Fruit fly (Drosophila melanogaster) whole organism, prepupa: ENCODE results near the gene Vps2.

Experiments used
- CG11294 ChIP-seq: fragments of 200-800 bp; sonication (Bioruptor generic); IDR thresholded peaks from 2 replicates; pipeline ENCODE4 v1.3.6; 2022; ENCODE audit warnings: missing biosample characterization, missing genetic modification characterization
- CG11902 ChIP-seq: fragments of 200-800 bp; sonication (Bioruptor generic); optimal IDR thresholded peaks from 3 replicates; lab custom pipeline; 2016; ENCODE audit warnings: missing biosample characterization, missing genetic modification characterization
- CG15336 ChIP-seq: fragments of 200-800 bp; sonication (Bioruptor generic); IDR thresholded peaks from 2 replicates; pipeline ENCODE4 v1.3.6; 2022; ENCODE audit warnings: missing biosample characterization, missing genetic modification characterization
- CG1621 ChIP-seq: fragments of 200-800 bp; sonication (Bioruptor generic); optimal IDR thresholded peaks from 3 replicates; lab custom pipeline; 2018; ENCODE audit warnings: missing biosample characterization, mild to moderate bottlenecking, missing genetic modification characterization
- CG16779 ChIP-seq: fragments of 200-800 bp; sonication (Bioruptor generic); optimal IDR thresholded peaks from 3 replicates; lab custom pipeline; 2017; ENCODE audit warnings: missing biosample characterization, mild to moderate bottlenecking, missing genetic modification characterization
- CG3032 ChIP-seq: fragments of 200-800 bp; optimal IDR thresholded peaks from 2 replicates; lab custom pipeline; 2019; ENCODE audit warnings: missing biosample characterization, mild to moderate bottlenecking, missing genetic modification characterization, moderate library complexity
- CG34406 ChIP-seq: fragments of 200-800 bp; sonication (Bioruptor generic); optimal IDR thresholded peaks from 3 replicates; lab custom pipeline; 2016; ENCODE audit warnings: missing biosample characterization, missing genetic modification characterization
- CG3919 ChIP-seq: fragments of 200-800 bp; sonication (Bioruptor generic); optimal IDR thresholded peaks from 3 replicates; lab custom pipeline; 2016; ENCODE audit warnings: missing biosample characterization, missing genetic modification characterization
- CG6276 ChIP-seq: fragments of 200-800 bp; sonication (Bioruptor generic); optimal IDR thresholded peaks from 2 replicates; lab custom pipeline; 2017; ENCODE audit warnings: missing biosample characterization, mild to moderate bottlenecking, missing genetic modification characterization
- CG6792 ChIP-seq: fragments of 200-800 bp; sonication (Bioruptor generic); optimal IDR thresholded peaks from 3 replicates; lab custom pipeline; 2016; ENCODE audit warnings: missing biosample characterization, missing genetic modification characterization
- CG6808 ChIP-seq: fragments of 200-800 bp; sonication (Bioruptor generic); optimal IDR thresholded peaks from 3 replicates; lab custom pipeline; 2017; ENCODE audit warnings: missing biosample characterization, missing genetic modification characterization, mild to moderate bottlenecking, moderate library complexity, missing genetic modification reagents
- CG6854 ChIP-seq: fragments of 200-800 bp; sonication (Bioruptor generic); optimal IDR thresholded peaks from 2 replicates; lab custom pipeline; 2017; ENCODE audit warnings: missing biosample characterization, mild to moderate bottlenecking, missing genetic modification characterization
- CG7368 ChIP-seq: fragments of 200-800 bp; sonication (Bioruptor generic); optimal IDR thresholded peaks from 3 replicates; lab custom pipeline; 2016; ENCODE audit warnings: missing biosample characterization, missing genetic modification characterization
- CG8119 ChIP-seq: fragments of 200-800 bp; sonication (Bioruptor generic); IDR thresholded peaks from 3 replicates; pipeline ENCODE4 v1.3.6; 2022; ENCODE audit warnings: missing biosample characterization, missing genetic modification characterization
- CG8319 ChIP-seq: fragments of 200-800 bp; sonication (Bioruptor generic); optimal IDR thresholded peaks from 3 replicates; lab custom pipeline; 2016; ENCODE audit warnings: missing biosample characterization, missing genetic modification characterization
- CG8632 ChIP-seq: fragments of 200-800 bp; sonication (Bioruptor generic); optimal IDR thresholded peaks from 3 replicates; lab custom pipeline; 2016; ENCODE audit warnings: missing biosample characterization, missing genetic modification characterization
- CG9139 ChIP-seq: fragments of 200-800 bp; sonication (Bioruptor generic); optimal IDR thresholded peaks from 3 replicates; lab custom pipeline; 2017; ENCODE audit warnings: missing biosample characterization, mild to moderate bottlenecking, missing genetic modification characterization
- Eip75B ChIP-seq: fragments of 200-800 bp; sonication (Bioruptor generic); optimal IDR thresholded peaks from 3 replicates; lab custom pipeline; 2016; ENCODE audit warnings: missing biosample characterization, missing genetic modification characterization
- Eip78C ChIP-seq: fragments of 200-800 bp; sonication (Bioruptor generic); peaks from one replicate; lab custom pipeline; 2016; ENCODE audit warnings: missing biosample characterization, missing genetic modification characterization
- Eip93F ChIP-seq: fragments of 200-800 bp; sonication (Bioruptor generic); optimal IDR thresholded peaks from 2 replicates; lab custom pipeline; 2016; ENCODE audit warnings: missing biosample characterization, mild to moderate bottlenecking, missing genetic modification characterization
- Ets21C ChIP-seq: fragments of 200-800 bp; sonication (Bioruptor generic); optimal IDR thresholded peaks from 3 replicates; lab custom pipeline; 2016; ENCODE audit warnings: missing biosample characterization, missing genetic modification characterization
- Ets96B ChIP-seq: fragments of 200-800 bp; optimal IDR thresholded peaks from 2 replicates; lab custom pipeline; 2019; ENCODE audit warnings: missing biosample characterization, mild to moderate bottlenecking, missing genetic modification characterization, moderate library complexity
- Gug ChIP-seq: fragments of 200-800 bp; sonication (Bioruptor generic); IDR thresholded peaks from 2 replicates; pipeline ENCODE4 v1.3.6; 2022; ENCODE audit warnings: missing biosample characterization, missing genetic modification characterization
- Hr38 ChIP-seq: sonication (Bioruptor generic); optimal IDR thresholded peaks from 2 replicates; lab custom pipeline; 2016; ENCODE audit warnings: missing biosample characterization, missing genetic modification characterization
- Hr39 ChIP-seq: fragments of 200-800 bp; sonication (Bioruptor generic); optimal IDR thresholded peaks from 2 replicates; lab custom pipeline; 2016; ENCODE audit warnings: missing biosample characterization, missing genetic modification characterization
- Met ChIP-seq: fragments of 200-800 bp; sonication (Bioruptor generic); optimal IDR thresholded peaks from 3 replicates; lab custom pipeline; 2016; ENCODE audit warnings: missing biosample characterization, missing genetic modification characterization
- OdsH ChIP-seq: fragments of 200-800 bp; sonication (Bioruptor generic); optimal IDR thresholded peaks from 3 replicates; lab custom pipeline; 2016; ENCODE audit warnings: missing biosample characterization, missing genetic modification characterization
- Smox ChIP-seq: fragments of 200-800 bp; sonication (Bioruptor generic); optimal IDR thresholded peaks from 3 replicates; lab custom pipeline; 2016; ENCODE audit warnings: missing biosample characterization, missing genetic modification characterization
- Sox14 ChIP-seq: fragments of 200-800 bp; sonication (Bioruptor generic); optimal IDR thresholded peaks from 3 replicates; lab custom pipeline; 2016; ENCODE audit warnings: missing biosample characterization, missing genetic modification characterization
- achi ChIP-seq: fragments of 200-800 bp; sonication (Bioruptor generic); optimal IDR thresholded peaks from 3 replicates; lab custom pipeline; 2016; ENCODE audit warnings: missing biosample characterization, missing genetic modification characterization
- acj6 ChIP-seq: fragments of 200-800 bp; sonication (Bioruptor generic); optimal IDR thresholded peaks from 3 replicates; lab custom pipeline; 2016; ENCODE audit warnings: missing biosample characterization, missing genetic modification characterization
- cyc ChIP-seq: fragments of 200-800 bp; sonication (Bioruptor generic); optimal IDR thresholded peaks from 3 replicates; lab custom pipeline; 2016; ENCODE audit warnings: missing biosample characterization, missing genetic modification characterization
- dac ChIP-seq: fragments of 200-800 bp; sonication (Bioruptor generic); optimal IDR thresholded peaks from 2 replicates; lab custom pipeline; 2017; ENCODE audit warnings: missing biosample characterization, mild to moderate bottlenecking, missing genetic modification characterization
- dsx ChIP-seq: fragments of 200-800 bp; optimal IDR thresholded peaks from 3 replicates; lab custom pipeline; 2019; ENCODE audit warnings: missing biosample characterization, mild to moderate bottlenecking, missing genetic modification characterization, moderate library complexity; ENCODE audit not compliant: poor library complexity, severe bottlenecking
- eg ChIP-seq: fragments of 200-800 bp; sonication (Bioruptor generic); IDR thresholded peaks from 3 replicates; pipeline ENCODE4 v1.3.6; 2022; ENCODE audit warnings: missing biosample characterization, missing genetic modification characterization
- fd59A ChIP-seq: fragments of 200-800 bp; sonication (Bioruptor generic); optimal IDR thresholded peaks from 2 replicates; lab custom pipeline; 2017; ENCODE audit warnings: missing biosample characterization, mild to moderate bottlenecking, missing genetic modification characterization, missing genetic modification reagents
- fd85E ChIP-seq: fragments of 200-800 bp; sonication (Bioruptor generic); optimal IDR thresholded peaks from 3 replicates; lab custom pipeline; 2016; ENCODE audit warnings: missing biosample characterization, missing genetic modification characterization
- lz ChIP-seq: fragments of 200-800 bp; sonication (Bioruptor generic); optimal IDR thresholded peaks from 3 replicates; lab custom pipeline; 2016; ENCODE audit warnings: missing biosample characterization, missing genetic modification characterization
- net ChIP-seq: fragments of 200-800 bp; sonication (Bioruptor generic); optimal IDR thresholded peaks from 3 replicates; lab custom pipeline; 2016; ENCODE audit warnings: missing biosample characterization, missing genetic modification characterization
- pdm3 ChIP-seq: fragments of 200-800 bp; sonication (Bioruptor generic); optimal IDR thresholded peaks from 3 replicates; lab custom pipeline; 2016; ENCODE audit warnings: missing biosample characterization, missing genetic modification characterization
- salr ChIP-seq, 2 experiments: fragments of 200-800 bp; sonication (Bioruptor generic); optimal IDR thresholded peaks; 3 replicates each; lab custom pipeline; 2016 to 2018; ENCODE audit warnings: missing biosample characterization in 2 of 2, missing genetic modification characterization in 2 of 2, mild to moderate bottlenecking in 1 of 2
- spab ChIP-seq: fragments of 200-800 bp; sonication (Bioruptor generic); optimal IDR thresholded peaks from 2 replicates; lab custom pipeline; 2017; ENCODE audit warnings: missing biosample characterization, mild to moderate bottlenecking, missing genetic modification characterization, missing genetic modification reagents
- ss ChIP-seq, 2 experiments: fragments of 200-800 bp; sonication (Bioruptor generic); optimal IDR thresholded peaks; 2 replicates in 1 of 2; 3 replicates in 1 of 2; lab custom pipeline; 2017 to 2018; ENCODE audit warnings: mild to moderate bottlenecking in 2 of 2, missing biosample characterization in 2 of 2, missing genetic modification characterization in 2 of 2, moderate library complexity in 1 of 2
- svp ChIP-seq: fragments of 200-800 bp; sonication (Bioruptor generic); peaks from one replicate; lab custom pipeline; 2016; ENCODE audit warnings: missing biosample characterization, missing genetic modification characterization
- vri ChIP-seq: fragments of 200-800 bp; sonication (Bioruptor generic); optimal IDR thresholded peaks from 3 replicates; lab custom pipeline; 2016; ENCODE audit warnings: missing biosample characterization, mild to moderate bottlenecking, missing genetic modification characterization

Gene Vps2

DNA sequence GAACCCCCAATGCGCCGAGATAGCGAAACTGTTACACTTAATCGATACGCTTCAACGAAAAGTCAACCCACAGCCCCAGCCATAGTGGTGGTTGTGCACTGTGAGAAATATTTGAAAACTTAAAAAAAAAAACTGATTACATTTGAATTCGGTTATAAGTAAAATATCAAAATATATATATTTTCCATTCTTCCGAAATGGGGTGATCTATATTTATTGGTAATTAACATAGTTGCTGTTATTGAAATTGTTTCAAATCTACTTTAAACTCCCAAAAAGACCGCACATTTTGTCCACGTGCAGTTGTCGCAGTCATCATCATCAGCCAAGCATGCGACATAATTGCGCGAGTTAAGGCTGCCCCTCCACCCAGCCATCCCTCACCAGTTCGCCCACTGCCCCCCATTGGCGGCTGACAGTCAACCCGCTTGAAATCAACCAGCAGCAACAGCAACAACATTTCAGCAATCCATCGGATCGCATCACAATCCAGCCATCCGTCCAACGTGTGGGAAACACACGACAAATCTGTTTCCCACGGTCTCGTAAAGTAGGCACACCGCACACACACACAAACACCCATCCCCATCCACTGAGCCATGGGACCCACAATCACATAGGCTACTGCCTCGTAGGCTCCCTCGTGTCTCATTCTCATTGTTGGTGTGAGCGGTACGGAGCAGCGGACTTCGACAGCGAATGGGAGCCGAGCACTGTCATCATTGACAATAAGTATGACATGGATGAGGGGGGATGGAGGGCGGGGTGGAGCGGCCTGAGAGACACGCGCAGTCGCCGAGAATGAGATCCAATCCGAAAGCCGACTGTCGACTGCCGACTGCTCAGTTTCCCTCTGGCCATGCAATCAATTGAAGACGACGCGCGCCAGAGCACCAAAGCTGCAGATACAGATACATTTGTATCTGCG lies 32.1 kb upstream of the Vps2 start (continued):
- peak; percentile 43 for TF ChIP-seq cyc (GFP tag; lab: Kevin White, UChicago)
- TF ChIP-seq salr (GFP tag; optimal IDR thresholded peaks at IDR 0.05; lab: Kevin White, UChicago): peak; percentile 34 to 75
- TF ChIP-seq CG34406: peak; percentile 73
- TF ChIP-seq CG16779 (tag; lab: Kevin White, UChicago): peak; percentile 40
- TF ChIP-seq Eip78C (GFP tag; lab: Kevin White, UChicago): peak; percentile 89
- peak; percentile 9 to 61 for TF ChIP-seq ss (GFP tag; optimal IDR thresholded peaks at IDR 0.05; lab: Kevin White, UChicago)
- no peak for TF ChIP-seq dsx
- no peak for TF ChIP-seq svp
- peak; percentile 61 for TF ChIP-seq Eip75B (GFP tag; lab: Kevin White, UChicago)
- TF ChIP-seq eg (GFP tag; lab: Robert Waterston, UW): peak; percentile 84
- TF ChIP-seq Hr38 (GFP tag; lab: Kevin White, UChicago): no peak
- peak; percentile 77 for TF ChIP-seq achi (GFP tag; lab: Kevin White, UChicago)
- peak; percentile 62 for TF ChIP-seq CG3919 (GFP tag; lab: Kevin White, UChicago)
- peak; percentile 72 for TF ChIP-seq CG6808 (GFP tag; lab: Kevin White, UChicago)
- TF ChIP-seq CG8119: peak; percentile 83
- TF ChIP-seq lz: peak; percentile 46
- TF ChIP-seq CG1621 (tag; lab: Kevin White, UChicago): peak; percentile 60
- peak; percentile 33 for TF ChIP-seq CG6792
- TF ChIP-seq fd85E: no peak
- TF ChIP-seq pdm3 (GFP tag; lab: Kevin White, UChicago): peak; percentile 65
- no peak for TF ChIP-seq CG9139 (GFP tag; lab: Kevin White, UChicago)
- TF ChIP-seq CG6276 (GFP tag; lab: Kevin White, UChicago): peak; percentile 74

- TF ChIP-seq CG11902 (GFP tag; lab: Kevin White, UChicago): peak; percentile 92
- TF ChIP-seq CG8119: peak; percentile 87
- peak; percentile 93 for TF ChIP-seq fd59A
- TF ChIP-seq spab (GFP tag; lab: Kevin White, UChicago): peak; percentile 96
- peak; percentile 53 for TF ChIP-seq vri (GFP tag; lab: Kevin White, UChicago)
- TF ChIP-seq CG6808 (GFP tag; lab: Kevin White, UChicago): peak; percentile 96
- TF ChIP-seq acj6 (GFP tag; lab: Kevin White, UChicago): peak; percentile 92
- TF ChIP-seq Ets21C (GFP tag; lab: Kevin White, UChicago): peak; percentile 92
- peak; percentile 90 for TF ChIP-seq CG8319
- TF ChIP-seq Ets96B: peak; percentile 94
- peak; percentile 95 for TF ChIP-seq lz
- TF ChIP-seq cyc (GFP tag; lab: Kevin White, UChicago): peak; percentile 87
- peak; percentile 60 for TF ChIP-seq CG1621 (tag; lab: Kevin White, UChicago)
- peak; percentile 93 for TF ChIP-seq pdm3 (GFP tag; lab: Kevin White, UChicago)
- TF ChIP-seq Hr39 (GFP tag; lab: Kevin White, UChicago): peak; percentile 89
- peak; percentile 81 for TF ChIP-seq dac (GFP tag; lab: Kevin White, UChicago)
- peak; percentile 92 for TF ChIP-seq Sox14 (GFP tag; lab: Kevin White, UChicago)
- peak; percentile 66 for TF ChIP-seq Gug (GFP tag; lab: Robert Waterston, UW)
- peak; percentile 94 for TF ChIP-seq net (GFP tag; lab: Kevin White, UChicago)
- peak; percentile 41 for TF ChIP-seq fd85E
- TF ChIP-seq CG8632 (GFP tag; lab: Kevin White, UChicago): peak; percentile 93
- TF ChIP-seq OdsH (GFP tag; lab: Kevin White, UChicago): peak; percentile 92
- TF ChIP-seq CG3032 (tag; lab: Kevin White, UChicago): peak; percentile 95
- TF ChIP-seq eg (GFP tag; lab: Robert Waterston, UW): peak; percentile 78
- TF ChIP-seq Eip78C (GFP tag; lab: Kevin White, UChicago): peak; percentile 98
- TF ChIP-seq ss (GFP tag; optimal IDR thresholded peaks at IDR 0.05; lab: Kevin White, UChicago): peak; percentile 82 to 93
- peak; percentile 71; the same call in 1 of the 2 replicates for TF ChIP-seq CG11294 (GFP tag; lab: Robert Waterston, UW)
- TF ChIP-seq Met (GFP tag; lab: Kevin White, UChicago): peak; percentile 95
- peak; percentile 92 for TF ChIP-seq Eip75B (GFP tag; lab: Kevin White, UChicago)
- TF ChIP-seq Eip93F (GFP tag; lab: Kevin White, UChicago): peak; percentile 6
- TF ChIP-seq CG7368: peak; percentile 78
- TF ChIP-seq dsx: peak; percentile 63
- peak; percentile 61 to 98 for TF ChIP-seq salr (GFP tag; optimal IDR thresholded peaks at IDR 0.05; lab: Kevin White, UChicago)
- TF ChIP-seq Smox (GFP tag; lab: Kevin White, UChicago): peak; percentile 93
- peak; percentile 71 for TF ChIP-seq CG6854
- TF ChIP-seq CG15336: peak; percentile 82
These were observed 31.3 kb upstream of the Vps2 start for dm6 chr3R:26021195-26021914.
